Fruit fly (Drosophila melanogaster) whole organism, embryonic: Measurements from ENCODE around the gene CG43233.

ENCODE experiments used
- ATbp ChIP-seq: fragments of 200-800 bp; sonication (Bioruptor generic); optimal IDR thresholded peaks from 2 replicates; lab custom pipeline; 2017; ENCODE audit warnings: missing biosample characterization, mild to moderate bottlenecking, missing genetic modification characterization, missing genetic modification reagents
- C15 ChIP-seq: fragments of 200-800 bp; sonication (Bioruptor generic); IDR thresholded peaks from 3 replicates; pipeline ENCODE4 v1.3.6; 2022; ENCODE audit warnings: missing biosample characterization, missing genetic modification characterization
- CG10431 ChIP-seq: fragments of 200-800 bp; sonication (Bioruptor generic); optimal IDR thresholded peaks from 3 replicates; lab custom pipeline; 2018; ENCODE audit warnings: missing biosample characterization, mild to moderate bottlenecking, missing genetic modification characterization
- CG11085 ChIP-seq: fragments of 200-800 bp; sonication (Bioruptor generic); IDR thresholded peaks from 2 replicates; pipeline ENCODE4 v1.3.6; 2022; ENCODE audit warnings: missing biosample characterization, missing genetic modification characterization
- CG11696 ChIP-seq: fragments of 200-800 bp; sonication (Bioruptor generic); IDR thresholded peaks from 2 replicates; pipeline ENCODE4 v1.3.6; 2022; ENCODE audit warnings: missing biosample characterization, missing genetic modification characterization
- CG12744 ChIP-seq: fragments of 200-800 bp; sonication (Bioruptor generic); optimal IDR thresholded peaks from 2 replicates; lab custom pipeline; 2016; ENCODE audit warnings: missing biosample characterization, missing genetic modification characterization
- CG12769 ChIP-seq: fragments of 200-800 bp; sonication (Bioruptor generic); optimal IDR thresholded peaks from 2 replicates; lab custom pipeline; 2019; ENCODE audit warnings: missing biosample characterization, mild to moderate bottlenecking, missing genetic modification characterization, moderate library complexity
- CG13894 ChIP-seq: fragments of 200-800 bp; sonication (Bioruptor generic); optimal IDR thresholded peaks from 3 replicates; lab custom pipeline; 2018; ENCODE audit warnings: missing biosample characterization, mild to moderate bottlenecking, missing genetic modification characterization, moderate library complexity
- CG15514 ChIP-seq: fragments of 200-800 bp; sonication (Bioruptor generic); optimal IDR thresholded peaks from 3 replicates; lab custom pipeline; 2017; ENCODE audit warnings: missing biosample characterization, missing genetic modification characterization, mild to moderate bottlenecking, moderate library complexity, missing genetic modification reagents
- CG17385 ChIP-seq: fragments of 200-800 bp; sonication (Bioruptor generic); optimal IDR thresholded peaks from 3 replicates; lab custom pipeline; 2018; ENCODE audit warnings: missing biosample characterization, mild to moderate bottlenecking, missing genetic modification characterization
- CG18262 ChIP-seq: fragments of 200-800 bp; optimal IDR thresholded peaks from 3 replicates; lab custom pipeline; 2019; ENCODE audit warnings: missing biosample characterization, mild to moderate bottlenecking, missing genetic modification characterization, moderate library complexity
- CG31365 ChIP-seq: fragments of 200-800 bp; sonication (Bioruptor generic); optimal IDR thresholded peaks from 2 replicates; lab custom pipeline; 2018; ENCODE audit warnings: missing biosample characterization, mild to moderate bottlenecking, missing genetic modification characterization
- CG42726 ChIP-seq: fragments of 200-800 bp; sonication (Bioruptor generic); IDR thresholded peaks from 2 replicates; pipeline ENCODE4 v1.3.6; 2022; ENCODE audit warnings: missing biosample characterization, missing genetic modification characterization; ENCODE audit not compliant: partially characterized antibody
- CG4404 ChIP-seq: fragments of 200-800 bp; sonication (Bioruptor generic); IDR thresholded peaks from 2 replicates; pipeline ENCODE4 v1.3.6; 2022; ENCODE audit warnings: missing biosample characterization, missing genetic modification characterization
- CG5180 ChIP-seq: fragments of 200-800 bp; sonication (Bioruptor generic); optimal IDR thresholded peaks from 3 replicates; lab custom pipeline; 2017; ENCODE audit warnings: missing biosample characterization, missing genetic modification characterization, mild to moderate bottlenecking, moderate library complexity, missing genetic modification reagents
- CG6254 ChIP-seq: fragments of 200-800 bp; sonication (Bioruptor generic); optimal IDR thresholded peaks from 3 replicates; lab custom pipeline; 2017; ENCODE audit warnings: mild to moderate bottlenecking, missing biosample characterization, missing genetic modification reagents, missing genetic modification characterization
- CG6765 ChIP-seq: fragments of 200-800 bp; sonication (Bioruptor generic); optimal IDR thresholded peaks from 3 replicates; lab custom pipeline; 2017; ENCODE audit warnings: missing biosample characterization, mild to moderate bottlenecking, missing genetic modification characterization
- CG7745 ChIP-seq: fragments of 200-800 bp; sonication (Bioruptor generic); optimal IDR thresholded peaks from 2 replicates; lab custom pipeline; 2018; ENCODE audit warnings: missing biosample characterization, mild to moderate bottlenecking, missing genetic modification characterization, moderate library complexity
- CG7786 ChIP-seq: fragments of 200-800 bp; sonication (Bioruptor generic); optimal IDR thresholded peaks from 2 replicates; lab custom pipeline; 2016; ENCODE audit warnings: missing biosample characterization, missing genetic modification characterization
- CG7839 ChIP-seq: fragments of 200-800 bp; sonication (Bioruptor generic); optimal IDR thresholded peaks from 3 replicates; lab custom pipeline; 2018; ENCODE audit warnings: missing biosample characterization, mild to moderate bottlenecking, missing genetic modification characterization, moderate library complexity
- CG8290 ChIP-seq, 3 experiments: fragments of 200-800 bp; sonication (Bioruptor generic); optimal IDR thresholded peaks; 2 replicates each; lab custom pipeline; 2016 to 2019; ENCODE audit warnings: missing biosample characterization in 3 of 3, missing genetic modification characterization in 3 of 3, mild to moderate bottlenecking in 2 of 3, moderate library complexity in 1 of 3
- CG8944 ChIP-seq: fragments of 200-800 bp; sonication (Bioruptor generic); optimal IDR thresholded peaks from 3 replicates; lab custom pipeline; 2016; ENCODE audit warnings: missing biosample characterization, missing genetic modification characterization
- CG9932 ChIP-seq: fragments of 200-800 bp; sonication (Bioruptor generic); IDR thresholded peaks from 2 replicates; pipeline ENCODE4 v1.3.6; 2022; ENCODE audit warnings: missing biosample characterization, missing genetic modification characterization
- CTCF ChIP-seq: fragments of 200-800 bp; sonication (Bioruptor generic); optimal IDR thresholded peaks from 2 replicates; lab custom pipeline; 2017; ENCODE audit warnings: missing biosample characterization, mild to moderate bottlenecking, missing genetic modification characterization, moderate library complexity
- Dll ChIP-seq: fragments of 200-800 bp; sonication (Bioruptor generic); IDR thresholded peaks from 4 replicates; pipeline ENCODE4 v1.3.6; 2022; ENCODE audit warnings: missing biosample characterization, missing genetic modification characterization; ENCODE audit not compliant: partially characterized antibody
- E2f2 ChIP-seq: fragments of 200-800 bp; sonication (Bioruptor generic); IDR thresholded peaks from 2 replicates; pipeline ENCODE4 v1.3.6; 2022; ENCODE audit warnings: missing biosample characterization, missing genetic modification characterization
- Max ChIP-seq: fragments of 200-800 bp; sonication (Bioruptor generic); optimal IDR thresholded peaks from 2 replicates; lab custom pipeline; 2016; ENCODE audit warnings: missing biosample characterization, mild to moderate bottlenecking, missing genetic modification characterization
- Meics ChIP-seq: fragments of 200-800 bp; sonication (Bioruptor generic); optimal IDR thresholded peaks from 2 replicates; lab custom pipeline; 2017; ENCODE audit warnings: missing biosample characterization, mild to moderate bottlenecking, missing genetic modification characterization
- Nf-YC ChIP-seq: fragments of 200-800 bp; optimal IDR thresholded peaks from 3 replicates; lab custom pipeline; 2019; ENCODE audit warnings: missing biosample characterization, mild to moderate bottlenecking, missing genetic modification characterization, moderate library complexity
- Pdp1 ChIP-seq, 2 experiments: fragments of 200-800 bp; sonication (Bioruptor generic); optimal IDR thresholded peaks; 3 replicates each; lab custom pipeline; 2016; ENCODE audit warnings: missing biosample characterization in 2 of 2, missing genetic modification characterization in 2 of 2, mild to moderate bottlenecking in 1 of 2, moderate library complexity in 1 of 2
- Scr ChIP-seq: fragments of 200-800 bp; sonication (Bioruptor generic); IDR thresholded peaks from 2 replicates; pipeline ENCODE4 v1.3.6; 2022; ENCODE audit warnings: missing biosample characterization, missing genetic modification characterization; ENCODE audit not compliant: partially characterized antibody
- Xrp1 ChIP-seq: fragments of 200-800 bp; sonication (Bioruptor generic); IDR thresholded peaks from 2 replicates; pipeline ENCODE4 v1.3.6; 2022; ENCODE audit warnings: missing biosample characterization, missing genetic modification characterization
- YL-1 ChIP-seq: fragments of 200-800 bp; sonication (Bioruptor generic); optimal IDR thresholded peaks from 3 replicates; lab custom pipeline; 2017; ENCODE audit warnings: missing biosample characterization, mild to moderate bottlenecking, missing genetic modification characterization
- ara ChIP-seq: fragments of 200-800 bp; sonication (Bioruptor generic); IDR thresholded peaks from 2 replicates; pipeline ENCODE4 v1.3.6; 2022; ENCODE audit warnings: missing biosample characterization, missing genetic modification characterization
- bbx ChIP-seq: fragments of 200-800 bp; sonication (Bioruptor generic); IDR thresholded peaks from 2 replicates; pipeline ENCODE4 v1.3.6; 2022; ENCODE audit warnings: missing biosample characterization, missing genetic modification characterization; ENCODE audit not compliant: partially characterized antibody
- br ChIP-seq: fragments of >200 bp; optimal IDR thresholded peaks from 2 replicates; lab custom pipeline; 2017
- cg ChIP-seq: fragments of 200-800 bp; sonication (Bioruptor generic); optimal IDR thresholded peaks from 3 replicates; lab custom pipeline; 2019; ENCODE audit warnings: missing biosample characterization, mild to moderate bottlenecking, missing genetic modification characterization, moderate library complexity
- dpn ChIP-seq, 2 experiments: fragments of 200-800 bp; sonication (Bioruptor generic); optimal IDR thresholded peaks; 3 replicates each; lab custom pipeline; 2016; ENCODE audit warnings: missing biosample characterization in 2 of 2, missing genetic modification characterization in 2 of 2
- eve ChIP-seq, 2 experiments: fragments of >200 bp; optimal IDR thresholded peaks; 2 replicates each; lab custom pipeline; 2017; ENCODE audit warnings: missing biosample characterization in 2 of 2, missing genetic modification characterization in 2 of 2
- hbn ChIP-seq: fragments of 200-800 bp; sonication (Bioruptor generic); IDR thresholded peaks from 2 replicates; pipeline ENCODE4 v1.3.6; 2022; ENCODE audit warnings: missing biosample characterization, missing genetic modification characterization; ENCODE audit not compliant: partially characterized antibody
- nau ChIP-seq: fragments of 200-800 bp; sonication (Bioruptor generic); optimal IDR thresholded peaks from 3 replicates; lab custom pipeline; 2017; ENCODE audit warnings: missing biosample characterization, mild to moderate bottlenecking, missing genetic modification characterization, missing genetic modification reagents
- pnt ChIP-seq: fragments of 200-800 bp; sonication (Bioruptor generic); optimal IDR thresholded peaks from 3 replicates; lab custom pipeline; 2016; ENCODE audit warnings: missing biosample characterization, missing genetic modification characterization
- rib ChIP-seq: fragments of 200-800 bp; sonication (Bioruptor generic); IDR thresholded peaks from 2 replicates; pipeline ENCODE4 v1.3.6; 2022; ENCODE audit warnings: missing biosample characterization, missing genetic modification characterization
- ro ChIP-seq: fragments of 200-800 bp; sonication (Bioruptor generic); IDR thresholded peaks from 2 replicates; pipeline ENCODE4 v1.3.6; 2022; ENCODE audit warnings: missing biosample characterization, missing genetic modification characterization
- sna ChIP-seq: fragments of 200-800 bp; sonication (Bioruptor generic); IDR thresholded peaks from 2 replicates; pipeline ENCODE4 v1.3.6; 2022; ENCODE audit warnings: missing biosample characterization, missing genetic modification characterization; ENCODE audit not compliant: partially characterized antibody
- sug ChIP-seq: fragments of 200-800 bp; optimal IDR thresholded peaks from 2 replicates; lab custom pipeline; 2019; ENCODE audit warnings: missing biosample characterization, mild to moderate bottlenecking, missing genetic modification characterization, moderate library complexity
- tll ChIP-seq, 2 experiments: fragments of 200-800 bp in 1 of 2; fragments of >200 bp in 1 of 2; sonication (Bioruptor generic) in 1 of 2; optimal IDR thresholded peaks; 2 replicates each; lab custom pipeline; 2017 to 2019; ENCODE audit warnings: missing biosample characterization in 2 of 2, missing genetic modification characterization in 2 of 2, mild to moderate bottlenecking in 1 of 2, moderate library complexity in 1 of 2
- trh ChIP-seq: fragments of 200-800 bp; sonication (Bioruptor generic); optimal IDR thresholded peaks from 2 replicates; lab custom pipeline; 2016; ENCODE audit warnings: missing biosample characterization, missing genetic modification characterization

CG43233 gene

DNA sequence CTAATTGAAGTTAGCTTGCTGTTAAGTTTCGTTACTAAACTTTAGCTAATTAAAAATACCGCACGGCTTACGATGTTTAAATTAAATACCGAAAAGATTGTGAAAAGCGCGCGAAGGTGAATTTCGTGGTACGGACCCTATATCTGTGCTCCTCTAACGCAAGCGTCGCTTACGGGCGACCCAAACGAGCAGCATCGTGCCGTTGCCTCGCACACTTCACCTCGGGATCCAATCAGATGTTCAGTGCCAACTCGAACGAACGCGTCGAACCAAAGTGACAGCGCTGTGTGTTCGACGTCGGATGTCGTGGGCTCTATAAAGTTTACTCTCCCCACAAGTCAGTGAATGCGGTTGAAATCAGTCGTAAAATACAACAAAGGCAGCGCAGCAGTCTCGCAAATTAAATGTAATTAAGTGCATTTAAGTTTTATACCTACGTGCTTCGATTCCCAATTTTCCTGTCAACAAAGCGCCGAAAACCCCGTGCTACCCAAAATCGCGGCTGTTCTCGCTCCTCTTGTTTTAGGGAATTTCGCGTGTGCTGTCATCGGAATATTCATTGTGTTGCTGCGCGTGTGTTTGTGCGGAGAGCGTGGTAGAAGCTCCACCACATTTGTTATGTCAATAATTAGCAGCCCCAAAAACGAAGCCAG is 44.3 kb downstream of the CG43233 start (continued):
- TF ChIP-seq sug (tag; lab: Kevin White, UChicago) (peak; percentile 26), CG6254 (GFP tag; lab: Kevin White, UChicago) (no peak), CTCF (GFP tag; lab: Kevin White, UChicago) (peak; percentile 24), nau (GFP tag; lab: Kevin White, UChicago) (peak; percentile 42), bbx (GFP tag; lab: Robert Waterston, UW) (peak; percentile 10; the same call in 1 of the 2 replicates), ara (peak; percentile 60; the same call in 1 of the 2 replicates), Dll (peak; percentile 35; the same call in 1 of the 4 replicates), CG6765 (GFP tag; lab: Kevin White, UChicago) (no peak), CG11085 (no peak), hbn (GFP tag; lab: Robert Waterston, UW) (no peak), trh (GFP tag; lab: Kevin White, UChicago) (no peak), Meics (GFP tag; lab: Kevin White, UChicago) (peak; percentile 100), CG9932 (GFP tag; lab: Robert Waterston, UW) (no peak), CG8290 (GFP tag; optimal IDR thresholded peaks at IDR 0.05; lab: Kevin White, UChicago) (no peak), CG8290 (tag; optimal IDR thresholded peaks at IDR 0.05; lab: Kevin White, UChicago) (peak in 1 of 2 experiments; percentile 58), rib (GFP tag; lab: Robert Waterston, UW) (no peak), cg (peak; percentile 59), CG7745 (peak; percentile 98), eve (GFP tag; optimal IDR thresholded peaks at IDR 0.05; lab: Kevin White, UChicago) (no peak), CG11696 (GFP tag; lab: Robert Waterston, UW) (no peak; the same call in 1 of the 2 replicates), ro (GFP tag; lab: Robert Waterston, UW) (no peak), CG10431 (GFP tag; lab: Kevin White, UChicago) (no peak), Scr (GFP tag; lab: Robert Waterston, UW) (0 out of 2 replicates have a peak, but pooled peaks have one; percentile 9), br (lab: Kevin White, UChicago) (no peak), CG12744 (GFP tag; lab: Kevin White, UChicago) (no peak), tll (GFP tag; optimal IDR thresholded peaks at IDR 0.05; lab: Kevin White, UChicago) (no peak), Max (GFP tag; lab: Kevin White, UChicago) (peak; percentile 24), C15 (GFP tag; lab: Robert Waterston, UW) (no peak), CG12769 (tag; lab: Kevin White, UChicago) (peak; percentile 67), CG8944 (GFP tag; lab: Kevin White, UChicago) (no peak), YL-1 (GFP tag; lab: Kevin White, UChicago) (peak; percentile 22), CG7839 (tag; lab: Kevin White, UChicago) (peak; percentile 6), CG5180 (GFP tag; lab: Kevin White, UChicago) (peak; percentile 100), Xrp1 (GFP tag; lab: Robert Waterston, UW) (0 out of 2 replicates have a peak, but pooled peaks have one; percentile 12), pnt (no peak), CG31365 (tag; lab: Kevin White, UChicago) (peak; percentile 2), CG18262 (tag; lab: Kevin White, UChicago) (peak; percentile 2), sna (0 out of 2 replicates have a peak, but pooled peaks have one; percentile 19), dpn (GFP tag; optimal IDR thresholded peaks at IDR 0.05; lab: Kevin White, UChicago) (no peak), CG42726 (GFP tag; lab: Robert Waterston, UW) (no peak), CG15514 (GFP tag; lab: Kevin White, UChicago) (no peak), CG4404 (no peak), CG7786 (GFP tag; lab: Kevin White, UChicago) (no peak), CG17385 (peak; percentile 36), ATbp (GFP tag; lab: Kevin White, UChicago) (no peak), CG13894 (tag; lab: Kevin White, UChicago) (no peak), Nf-YC (peak; percentile 58), Pdp1 (GFP tag; optimal IDR thresholded peaks at IDR 0.05; lab: Kevin White, UChicago) (peak in 1 of 2 experiments; percentile 73), E2f2 (peak; percentile 85)
